Worm (Caenorhabditis elegans) whole organism, L1 larva: ENCODE results near the gene ppfr-4.
A peak's percentile ranks its signal among the peaks of the same experiment; 100 is the strongest.

Source experiments
- C04F5.9 ChIP-seq: sonication (generic microtip); optimal IDR thresholded peaks from 2 replicates; lab custom pipeline; 2016; ENCODE audit warnings: missing genetic modification characterization, missing compliant biosample characterization
- C16A3.4 ChIP-seq: fragments of 150-350 bp; optimal IDR thresholded peaks from 2 replicates; lab custom pipeline; 2014; ENCODE audit warnings: missing biosample characterization, missing genetic modification characterization
- Y116A8C.19 ChIP-seq: sonication (generic microtip); optimal IDR thresholded peaks from 2 replicates; lab custom pipeline; 2016; ENCODE audit warnings: missing compliant biosample characterization, missing genetic modification characterization, borderline replicate concordance
- aha-1 ChIP-seq: fragments of 150-350 bp; optimal IDR thresholded peaks from 2 replicates; lab custom pipeline; 2014; ENCODE audit warnings: missing biosample characterization, missing genetic modification characterization
- aly-2 ChIP-seq: fragments of 150-350 bp; optimal IDR thresholded peaks from 2 replicates; lab custom pipeline; 2014; ENCODE audit warnings: missing biosample characterization, missing genetic modification characterization
- ama-1 ChIP-seq: fragments of 150-350 bp; optimal IDR thresholded peaks from 2 replicates; lab custom pipeline; 2014
- ceh-63 ChIP-seq: fragments of 200-800 bp; sonication (Bioruptor generic); optimal IDR thresholded peaks from 2 replicates; lab custom pipeline; 2018; ENCODE audit warnings: mild to moderate bottlenecking, missing genetic modification characterization, missing compliant biosample characterization
- ceh-8 ChIP-seq: fragments of 200-800 bp; sonication (Bioruptor generic); optimal IDR thresholded peaks from 2 replicates; lab custom pipeline; 2018; ENCODE audit warnings: mild to moderate bottlenecking, missing genetic modification characterization, moderate library complexity, missing compliant biosample characterization
- ceh-82 ChIP-seq, 3 experiments: fragments of 150-350 bp in 1 of 3; sonication (generic microtip) in 2 of 3; optimal IDR thresholded peaks; 2 replicates each; lab custom pipeline; 2014 to 2017; ENCODE audit warnings: missing biosample characterization in 3 of 3, missing genetic modification characterization in 3 of 3
- ceh-88 ChIP-seq: fragments of 200-800 bp; sonication (Bioruptor generic); IDR thresholded peaks from 2 replicates; pipeline ENCODE4 v1.3.6; 2022; ENCODE audit warnings: missing genetic modification characterization, missing compliant biosample characterization
- ceh-90 ChIP-seq: sonication (generic microtip); optimal IDR thresholded peaks from 2 replicates; lab custom pipeline; 2016; ENCODE audit warnings: missing genetic modification characterization, missing compliant biosample characterization
- ces-1 ChIP-seq: fragments of 150-350 bp; optimal IDR thresholded peaks from 2 replicates; lab custom pipeline; 2014; ENCODE audit warnings: missing biosample characterization, missing genetic modification reagents, missing genetic modification characterization
- efl-1 ChIP-seq, 4 experiments: fragments of 150-350 bp; optimal IDR thresholded peaks in 3 of 4; peaks in 1 of 4; 1 replicate in 1 of 4; 2 replicates in 3 of 4; lab custom pipeline; 2014; ENCODE audit warnings: missing biosample characterization in 2 of 4, missing genetic modification characterization in 2 of 4, missing genetic modification reagents in 2 of 4
- elt-2 ChIP-seq: sonication (generic microtip); optimal IDR thresholded peaks from 2 replicates; lab custom pipeline; 2016; ENCODE audit warnings: missing genetic modification characterization, mild to moderate bottlenecking, inconsistent platforms, missing compliant biosample characterization, missing genetic modification reagents
- ets-5 ChIP-seq: fragments of 200-800 bp; sonication (Bioruptor generic); IDR thresholded peaks from 2 replicates; pipeline ENCODE4 v1.3.6; 2022; ENCODE audit warnings: missing genetic modification characterization, missing compliant biosample characterization
- fkh-10 ChIP-seq: sonication (generic microtip); optimal IDR thresholded peaks from 2 replicates; lab custom pipeline; 2017; ENCODE audit warnings: missing biosample characterization, missing genetic modification reagents, missing genetic modification characterization
- fkh-4 ChIP-seq: sonication (generic microtip); optimal IDR thresholded peaks from 2 replicates; lab custom pipeline; 2016; ENCODE audit warnings: missing compliant biosample characterization, missing genetic modification characterization, borderline replicate concordance
- fos-1 ChIP-seq: fragments of 150-350 bp; optimal IDR thresholded peaks from 2 replicates; lab custom pipeline; 2014; ENCODE audit warnings: missing biosample characterization, missing genetic modification characterization
- hlh-17 ChIP-seq: fragments of 200-800 bp; sonication (Bioruptor generic); optimal IDR thresholded peaks from 2 replicates; lab custom pipeline; 2018; ENCODE audit warnings: missing genetic modification characterization, mild to moderate bottlenecking, missing compliant biosample characterization, moderate library complexity, borderline replicate concordance
- irx-1 ChIP-seq: sonication (generic microtip); optimal IDR thresholded peaks from 2 replicates; lab custom pipeline; 2016; ENCODE audit warnings: missing genetic modification characterization, missing compliant biosample characterization
- lin-14 ChIP-seq: fragments of 200-800 bp; sonication (Bioruptor generic); optimal IDR thresholded peaks from 2 replicates; lab custom pipeline; 2018; ENCODE audit warnings: mild to moderate bottlenecking, missing genetic modification characterization, moderate library complexity, missing compliant biosample characterization
- lin-35 ChIP-seq, 2 experiments: fragments of 150-350 bp; optimal IDR thresholded peaks; 2 replicates each; lab custom pipeline; 2014; ENCODE audit warnings: missing biosample characterization in 2 of 2, missing genetic modification characterization in 2 of 2, missing genetic modification reagents in 2 of 2
- nhr-11 ChIP-seq: fragments of 150-350 bp; optimal IDR thresholded peaks from 2 replicates; lab custom pipeline; 2014; ENCODE audit warnings: missing biosample characterization, missing genetic modification characterization
- nhr-12 ChIP-seq: sonication (generic microtip); optimal IDR thresholded peaks from 2 replicates; lab custom pipeline; 2017; ENCODE audit warnings: missing biosample characterization, missing genetic modification characterization
- nhr-20 ChIP-seq: sonication (generic microtip); optimal IDR thresholded peaks from 2 replicates; lab custom pipeline; 2016; ENCODE audit warnings: mild to moderate bottlenecking, missing genetic modification characterization, missing compliant biosample characterization
- nhr-237 ChIP-seq: fragments of 150-350 bp; optimal IDR thresholded peaks from 2 replicates; lab custom pipeline; 2014; ENCODE audit warnings: missing biosample characterization, missing genetic modification characterization
- nhr-47 ChIP-seq: sonication (generic microtip); optimal IDR thresholded peaks from 2 replicates; lab custom pipeline; 2016; ENCODE audit warnings: mild to moderate bottlenecking, missing genetic modification characterization, moderate library complexity, missing compliant biosample characterization
- nhr-90 ChIP-seq: sonication (generic microtip); optimal IDR thresholded peaks from 2 replicates; lab custom pipeline; 2016; ENCODE audit warnings: mild to moderate bottlenecking, missing genetic modification characterization, missing compliant biosample characterization; ENCODE audit not compliant: poor library complexity
- pag-3 ChIP-seq: sonication (generic microtip); optimal IDR thresholded peaks from 2 replicates; lab custom pipeline; 2017; ENCODE audit warnings: missing genetic modification characterization, mild to moderate bottlenecking, missing compliant biosample characterization, antibody characterized with exemption, borderline replicate concordance; ENCODE audit not compliant: insufficient read depth
- pqm-1 ChIP-seq: sonication (generic microtip); optimal IDR thresholded peaks from 3 replicates; lab custom pipeline; 2017; ENCODE audit warnings: missing biosample characterization, missing genetic modification characterization
- skn-1 ChIP-seq: fragments of 150-350 bp; optimal IDR thresholded peaks from 2 replicates; lab custom pipeline; 2014; ENCODE audit warnings: missing biosample characterization, missing genetic modification characterization
- snu-23 ChIP-seq: sonication (generic microtip); optimal IDR thresholded peaks from 2 replicates; lab custom pipeline; 2016; ENCODE audit warnings: missing genetic modification characterization, missing compliant biosample characterization
- tbx-2 ChIP-seq: sonication (generic microtip); optimal IDR thresholded peaks from 2 replicates; lab custom pipeline; 2016; ENCODE audit warnings: missing genetic modification characterization, missing compliant biosample characterization
- tlp-1 ChIP-seq: fragments of 150-350 bp; optimal IDR thresholded peaks from 2 replicates; lab custom pipeline; 2014; ENCODE audit warnings: missing biosample characterization, missing genetic modification characterization
- unc-130 ChIP-seq: fragments of 150-350 bp; optimal IDR thresholded peaks from 2 replicates; lab custom pipeline; 2017; ENCODE audit warnings: missing biosample characterization, missing genetic modification characterization, inconsistent platforms
- unc-62 ChIP-seq: fragments of 150-350 bp; optimal IDR thresholded peaks from 2 replicates; lab custom pipeline; 2014; ENCODE audit warnings: missing biosample characterization, missing genetic modification reagents, missing genetic modification characterization
- unc-86 ChIP-seq: sonication (generic microtip); optimal IDR thresholded peaks from 2 replicates; lab custom pipeline; 2016; ENCODE audit warnings: missing genetic modification characterization, missing compliant biosample characterization
- unc-98 ChIP-seq: fragments of 200-800 bp; sonication (Bioruptor generic); IDR thresholded peaks from 2 replicates; pipeline ENCODE4 v1.3.6; 2022; ENCODE audit warnings: missing genetic modification characterization, missing compliant biosample characterization
- zag-1 ChIP-seq: fragments of 150-350 bp; optimal IDR thresholded peaks from 2 replicates; lab custom pipeline; 2014; ENCODE audit warnings: missing biosample characterization, missing genetic modification characterization
- zip-4 ChIP-seq: fragments of 200-800 bp; sonication (Bioruptor generic); optimal IDR thresholded peaks from 2 replicates; lab custom pipeline; 2018; ENCODE audit warnings: mild to moderate bottlenecking, missing genetic modification characterization, moderate library complexity, missing compliant biosample characterization

Gene ppfr-4

ce11 chrIII:2578563-2578962 is 41.2 kb upstream of the ppfr-4 start (continued):
- TF ChIP-seq Y116A8C.19 (tag; lab: Kevin White, UChicago) = no peak
- no peak for TF ChIP-seq ces-1 (GFP tag; lab: Kevin White, UChicago)
- peak; percentile 13 for TF ChIP-seq fos-1 (tag; lab: Kevin White, UChicago)
- no peak for TF ChIP-seq unc-98 (GFP tag; lab: Robert Waterston, UW)
- TF ChIP-seq lin-35 (GFP tag; optimal IDR thresholded peaks at IDR 0.05; lab: Kevin White, UChicago) = peak; percentile 49 to 66
- no peak for TF ChIP-seq zag-1 (tag; lab: Kevin White, UChicago)
- TF ChIP-seq snu-23 (GFP tag; lab: Kevin White, UChicago) = peak; percentile 76
- no peak for TF ChIP-seq nhr-237 (tag; lab: Kevin White, UChicago)
- TF ChIP-seq fkh-10 (GFP tag; lab: Kevin White, UChicago) = no peak
- peak; percentile 62 for TF ChIP-seq tbx-2 (tag; lab: Kevin White, UChicago)
- TF ChIP-seq irx-1 = peak; percentile 40
- peak; percentile 63 for TF ChIP-seq nhr-47 (tag; lab: Kevin White, UChicago)
- no peak for TF ChIP-seq nhr-11
- peak; percentile 28 for TF ChIP-seq nhr-20
- TF ChIP-seq lin-14 (GFP tag; lab: Kevin White, UChicago) = peak; percentile 83
- no peak for TF ChIP-seq zip-4
- TF ChIP-seq unc-130 (tag; lab: Kevin White, UChicago) = no peak
- TF ChIP-seq fkh-4 = no peak
- TF ChIP-seq hlh-17 (GFP tag; lab: Kevin White, UChicago) = no peak
- no peak for TF ChIP-seq nhr-12 (tag; lab: Kevin White, UChicago)
- TF ChIP-seq ceh-90 (tag; lab: Kevin White, UChicago) = no peak
- TF ChIP-seq nhr-90 (tag; lab: Kevin White, UChicago) = no peak
- peak in 2 of 3 experiments; percentile 48 to 54 for TF ChIP-seq ceh-82 (tag; optimal IDR thresholded peaks at IDR 0.05; lab: Kevin White, UChicago)
- no peak for TF ChIP-seq tlp-1
- TF ChIP-seq unc-62 (GFP tag; lab: Kevin White, UChicago) = no peak
- TF ChIP-seq, all 84 proteins: peak for 29

- TF ChIP-seq skn-1 (no peak), aha-1 (tag; lab: Kevin White, UChicago) (no peak), ama-1 (lab: Kevin White, UChicago) (no peak), unc-86 (tag; lab: Kevin White, UChicago) (no peak), ceh-88 (GFP tag; lab: Robert Waterston, UW) (no peak), fos-1 (tag; lab: Kevin White, UChicago) (no peak), ets-5 (GFP tag; lab: Robert Waterston, UW) (no peak), C16A3.4 (tag; lab: Kevin White, UChicago) (no peak)
- TF ChIP-seq, all 84 proteins: peak for 0
These were observed 40.7 kb upstream of the ppfr-4 start, which contains the start of gene Y71H2B.8 for ce11 chrIII:2578993-2579392. Gene Y71H2B.8 (plus strand): TSS chrIII:2579293.

- TF ChIP-seq ceh-63 (GFP tag; lab: Kevin White, UChicago) (no peak), C04F5.9 (tag; lab: Kevin White, UChicago) (no peak), lin-35 (GFP tag; optimal IDR thresholded peaks at IDR 0.05; lab: Kevin White, UChicago) (peak in 1 of 2 experiments; percentile 24), pag-3 (no peak), efl-1 (optimal IDR thresholded peaks at IDR 0.05; lab: Kevin White, UChicago) (no peak), efl-1 (GFP tag; optimal IDR thresholded peaks at IDR 0.05 in 1 of 2; lab: Kevin White, UChicago) (peak in 1 of 2 experiments; percentile 63), aly-2 (no peak), fkh-4 (no peak), elt-2 (tag; lab: Kevin White, UChicago) (peak; percentile 18), pqm-1 (tag; lab: Kevin White, UChicago) (peak; percentile 3), ceh-8 (GFP tag; lab: Kevin White, UChicago) (no peak), zag-1 (tag; lab: Kevin White, UChicago) (no peak)
These were observed 33.5 kb upstream of the ppfr-4 start, which contains the start of gene gpa-17 for ce11 chrIII:2586193-2586592. Gene gpa-17 (plus strand): TSS chrIII:2586555.
